Worm (Caenorhabditis elegans): Measurements from ENCODE around the gene tald-1.

DNA sequence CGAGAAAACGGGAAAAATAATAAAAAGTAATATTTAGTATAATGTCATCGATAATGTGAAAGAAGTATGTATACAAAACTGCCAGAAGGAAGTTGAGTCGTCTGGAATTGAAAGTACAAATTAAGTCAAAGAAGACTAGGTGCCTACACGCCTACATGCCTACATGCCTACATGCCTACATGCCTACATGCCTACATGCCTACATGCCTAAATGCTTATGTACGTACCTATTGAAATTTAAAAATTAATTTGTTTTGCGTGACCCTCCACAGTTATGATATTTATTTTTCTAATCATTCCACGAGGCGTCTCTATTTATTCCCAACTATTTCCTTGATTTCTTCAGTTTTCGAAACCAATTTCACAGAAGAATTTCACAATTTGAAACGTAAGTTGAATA lies 43.5 kb downstream of the tald-1 start, which contains the start of the genes str-185 and R08C7.5:
- TF ChIP-seq pha-4 (tag; optimal IDR thresholded peaks at IDR 0.05) (no peak), ces-1 (GFP tag; optimal IDR thresholded peaks at IDR 0.05) (no peak), nhr-28 (tag; optimal IDR thresholded peaks at IDR 0.05) (no peak), unc-39 (tag; optimal IDR thresholded peaks at IDR 0.05) (no peak), nhr-237 (tag; optimal IDR thresholded peaks at IDR 0.05) (no peak), bed-3 (GFP tag; optimal IDR thresholded peaks at IDR 0.05) (no peak), hlh-1 (tag; optimal IDR thresholded peaks at IDR 0.05) (no peak), nhr-76 (tag; optimal IDR thresholded peaks at IDR 0.05) (no peak), ceh-43 (GFP tag; optimal IDR thresholded peaks at IDR 0.05) (no peak), snpc-4 (tag; optimal IDR thresholded peaks at IDR 0.05) (no peak), elt-1 (tag; optimal IDR thresholded peaks at IDR 0.05; ENCODE audit: borderline replicate concordance, insufficient read depth) (no peak), lin-13 (tag; optimal IDR thresholded peaks at IDR 0.05) (no peak), unc-62 (GFP tag; optimal IDR thresholded peaks at IDR 0.05) (no peak)

Measured in whole organism, mixed stage, embryonic.